Fruit fly (Drosophila melanogaster): ENCODE measurements around the gene CG15880.

DNA sequence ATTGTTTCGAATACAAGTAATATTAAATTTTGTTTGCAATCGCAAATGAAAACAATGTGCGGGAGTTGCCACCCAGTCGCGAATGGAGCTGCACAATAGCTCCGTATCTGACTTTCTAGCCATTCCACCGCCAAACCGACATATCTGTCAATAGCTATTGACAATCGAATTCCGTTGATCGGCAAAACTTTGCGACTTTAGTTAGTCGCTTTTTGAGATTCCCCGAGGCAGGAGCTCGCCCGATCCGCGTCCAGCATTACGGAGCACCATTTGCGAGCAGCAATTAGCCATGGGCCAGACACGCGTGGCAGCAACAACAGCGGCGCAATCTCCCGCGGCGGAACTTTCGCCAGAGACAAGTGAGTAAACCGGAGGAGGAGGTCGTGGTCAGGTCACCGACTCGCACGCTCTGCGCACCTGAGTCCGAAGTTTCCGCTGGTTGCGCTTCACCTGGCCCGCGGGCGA is 34.9 kb upstream of the CG15880 start, which contains the start of the genes CG4291 and kraken:
- TF ChIP-seq CG8478 (optimal IDR thresholded peaks at IDR 0.05) (no peak), usp (GFP tag; optimal IDR thresholded peaks at IDR 0.05) (no peak), EcR (GFP tag; optimal IDR thresholded peaks at IDR 0.05) (no peak), psq (optimal IDR thresholded peaks at IDR 0.05) (no peak)

Data from whole organism.